Worm (Caenorhabditis elegans): ENCODE data around the gene vha-12.
A peak's percentile ranks its signal among the peaks of the same experiment; 100 is the strongest.

DNA sequence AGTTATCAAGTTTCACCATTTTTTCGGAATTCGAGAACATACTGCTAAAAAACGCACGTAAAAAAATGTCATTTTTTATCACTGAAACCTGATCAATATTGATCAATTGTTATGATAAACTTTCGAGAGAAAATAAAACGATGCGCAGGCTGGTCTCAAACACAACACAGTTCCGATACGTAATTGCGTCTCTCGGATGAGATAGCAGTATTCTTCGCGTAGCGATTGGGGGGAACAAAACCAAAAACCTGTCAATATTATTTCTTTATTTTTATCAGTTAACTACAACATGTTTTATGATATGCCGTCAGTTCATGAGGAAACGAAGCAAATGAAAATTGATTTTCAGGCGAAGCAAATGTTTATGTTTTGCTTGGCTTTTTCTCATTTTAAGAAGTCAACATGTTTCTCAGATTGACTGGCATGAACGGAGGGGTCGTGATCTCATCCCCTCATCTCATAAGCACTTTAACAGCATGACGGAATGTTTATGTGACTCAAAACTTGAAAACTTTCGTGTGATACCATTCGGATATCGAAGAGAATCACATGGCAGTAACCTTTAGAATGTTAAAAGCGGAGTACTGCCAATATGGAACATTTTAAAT, 24.7 kb downstream of the vha-12 start:
- TF ChIP-seq tlp-1 (tag; optimal IDR thresholded peaks at IDR 0.05) (no peak), lin-39 (tag; optimal IDR thresholded peaks at IDR 0.05) (no peak), nhr-28 (tag; optimal IDR thresholded peaks at IDR 0.05) (no peak), hpl-2 (GFP tag; optimal IDR thresholded peaks at IDR 0.05) (no peak), nhr-12 (tag; optimal IDR thresholded peaks at IDR 0.05) (no peak), tbx-2 (tag; optimal IDR thresholded peaks at IDR 0.05) (no peak), fkh-10 (GFP tag; optimal IDR thresholded peaks at IDR 0.05) (no peak), zag-1 (tag; optimal IDR thresholded peaks at IDR 0.05) (no peak), pag-3 (tag; optimal IDR thresholded peaks at IDR 0.05; ENCODE audit: borderline replicate concordance, insufficient read depth) (no peak), fos-1 (tag; optimal IDR thresholded peaks at IDR 0.05) (no peak), C16A3.4 (tag; optimal IDR thresholded peaks at IDR 0.05) (no peak), snpc-4 (tag; optimal IDR thresholded peaks at IDR 0.05) (no peak), blmp-1 (tag; optimal IDR thresholded peaks at IDR 0.05) (peak; percentile 19), sup-37 (GFP tag; optimal IDR thresholded peaks at IDR 0.05) (no peak)

Data from whole organism, L1 larva.